Fruit fly (Drosophila melanogaster): ENCODE measurements around the gene CG44532.
A peak's percentile ranks its signal among the peaks of the same experiment; 100 is the strongest.

Gene CG44532

dm6 chrX:9196362-9196761, 34.5 kb downstream of the CG44532 start, which contains the start of gene CG12118 (continued):
- TF ChIP-seq CG2678 (tag; optimal IDR thresholded peaks at IDR 0.05) = peak; percentile 81
- peak; percentile 79 for TF ChIP-seq tin (GFP tag; optimal IDR thresholded peaks at IDR 0.05)
- TF ChIP-seq crol (GFP tag; IDR thresholded peaks at IDR 0.05) = no peak
- peak; percentile 79 for TF ChIP-seq Sry-δ (GFP tag; optimal IDR thresholded peaks at IDR 0.05)
- no peak for TF ChIP-seq pita (GFP tag; optimal IDR thresholded peaks at IDR 0.05)
- TF ChIP-seq chm (GFP tag; IDR thresholded peaks at IDR 0.05) = peak; percentile 92
- TF ChIP-seq so (GFP tag; IDR thresholded peaks at IDR 0.05) = peak; percentile 56; the same call in 1 of the 3 replicates
- TF ChIP-seq psq (GFP tag; optimal IDR thresholded peaks at IDR 0.05) = peak; percentile 30
- TF ChIP-seq PHDP (tag; optimal IDR thresholded peaks at IDR 0.05) = peak; percentile 77
- peak; percentile 68 for TF ChIP-seq corto (GFP tag; optimal IDR thresholded peaks at IDR 0.05)
- TF ChIP-seq Poxn (GFP tag; IDR thresholded peaks at IDR 0.05) = peak; percentile 32; the same call in 1 of the 2 replicates
- no peak for TF ChIP-seq run (tag; optimal IDR thresholded peaks at IDR 0.05)
- no peak for TF ChIP-seq CG7745 (tag; optimal IDR thresholded peaks at IDR 0.05)
- TF ChIP-seq Gug (GFP tag; IDR thresholded peaks at IDR 0.05) = peak; percentile 58; the same call in 3 of the 4 replicates
- TF ChIP-seq lov (optimal IDR thresholded peaks at IDR 0.05) = no peak
- TF ChIP-seq lov (GFP tag; IDR thresholded peaks at IDR 0.05) = peak; percentile 84
- peak; percentile 43 for TF ChIP-seq sqz (GFP tag; optimal IDR thresholded peaks at IDR 0.05)
- peak; percentile 87 to 98 for TF ChIP-seq crp (GFP tag; optimal IDR thresholded peaks at IDR 0.05)
- TF ChIP-seq HLHmδ (GFP tag; optimal IDR thresholded peaks at IDR 0.05) = no peak
- peak; percentile 67 for TF ChIP-seq CG5245 (GFP tag; optimal IDR thresholded peaks at IDR 0.05)
- TF ChIP-seq CG13624 (GFP tag; optimal IDR thresholded peaks at IDR 0.05) = peak; percentile 5
- no peak for TF ChIP-seq Gsc (GFP tag; IDR thresholded peaks at IDR 0.05)
- peak; percentile 65 for TF ChIP-seq CG14050 (GFP tag; IDR thresholded peaks at IDR 0.05)
- peak; percentile 79 for TF ChIP-seq CG31224 (GFP tag; IDR thresholded peaks at IDR 0.05)
- peak; percentile 71 for TF ChIP-seq ttk (GFP tag; IDR thresholded peaks at IDR 0.05)
- TF ChIP-seq Blimp-1 (GFP tag; optimal IDR thresholded peaks at IDR 0.05) = peak; percentile 78
- peak; percentile 54 for TF ChIP-seq oc (tag; optimal IDR thresholded peaks at IDR 0.05)
- no peak for TF ChIP-seq Mes4 (GFP tag; optimal IDR thresholded peaks at IDR 0.05)
- TF ChIP-seq Ets97D (GFP tag; optimal IDR thresholded peaks at IDR 0.05) = peak; percentile 36
- no peak for TF ChIP-seq Jarid2 (GFP tag; optimal IDR thresholded peaks at IDR 0.05)
- TF ChIP-seq ab (GFP tag; optimal IDR thresholded peaks at IDR 0.05) = no peak
- peak; percentile 88 for TF ChIP-seq CG10366 (GFP tag; IDR thresholded peaks at IDR 0.05)
- peak; percentile 22; the same call in 1 of the 2 replicates for TF ChIP-seq CG4404 (GFP tag; IDR thresholded peaks at IDR 0.05)
- TF ChIP-seq tap (tag; optimal IDR thresholded peaks at IDR 0.05) = peak; percentile 38
- peak; percentile 17 for TF ChIP-seq CG6813 (GFP tag; optimal IDR thresholded peaks at IDR 0.05)
- peak; percentile 70 for TF ChIP-seq CG1024 (GFP tag; IDR thresholded peaks at IDR 0.05)
- TF ChIP-seq CG1529 (GFP tag; optimal IDR thresholded peaks at IDR 0.05) = peak; percentile 40
- TF ChIP-seq Kr (GFP tag; optimal IDR thresholded peaks at IDR 0.05) = no peak
- TF ChIP-seq Rfx (GFP tag; IDR thresholded peaks at IDR 0.05) = peak; percentile 78
- no peak for TF ChIP-seq CG5180 (GFP tag; optimal IDR thresholded peaks at IDR 0.05)
- peak; percentile 74 for TF ChIP-seq ssp (GFP tag; IDR thresholded peaks at IDR 0.05)
- TF ChIP-seq CG1792 (GFP tag; optimal IDR thresholded peaks at IDR 0.05) = no peak
- no peak for TF ChIP-seq pfk (GFP tag; optimal IDR thresholded peaks at IDR 0.05)
- peak; percentile 53; the same call in 2 of the 3 replicates for TF ChIP-seq dysf (GFP tag; IDR thresholded peaks at IDR 0.05)
- TF ChIP-seq CG6654 (GFP tag; optimal IDR thresholded peaks at IDR 0.05) = no peak
- no peak for TF ChIP-seq disco-r (GFP tag; optimal IDR thresholded peaks at IDR 0.05)
- no peak for TF ChIP-seq CG17912 (GFP tag; optimal IDR thresholded peaks at IDR 0.05)
- 0 out of 2 replicates have a peak, but pooled peaks have one; percentile 46 for TF ChIP-seq sens-2 (GFP tag; IDR thresholded peaks at IDR 0.05)
- TF ChIP-seq pnt (GFP tag; optimal IDR thresholded peaks at IDR 0.05) = no peak
- peak; percentile 70 for TF ChIP-seq esg (GFP tag; conservative IDR thresholded peaks at IDR 0.05)
- peak; percentile 30 for TF ChIP-seq Myb (GFP tag; optimal IDR thresholded peaks at IDR 0.05)
- TF ChIP-seq CG15479 (GFP tag; optimal IDR thresholded peaks at IDR 0.05) = no peak
